Worm (Caenorhabditis elegans): ENCODE measurements around the gene nhr-106.

DNA sequence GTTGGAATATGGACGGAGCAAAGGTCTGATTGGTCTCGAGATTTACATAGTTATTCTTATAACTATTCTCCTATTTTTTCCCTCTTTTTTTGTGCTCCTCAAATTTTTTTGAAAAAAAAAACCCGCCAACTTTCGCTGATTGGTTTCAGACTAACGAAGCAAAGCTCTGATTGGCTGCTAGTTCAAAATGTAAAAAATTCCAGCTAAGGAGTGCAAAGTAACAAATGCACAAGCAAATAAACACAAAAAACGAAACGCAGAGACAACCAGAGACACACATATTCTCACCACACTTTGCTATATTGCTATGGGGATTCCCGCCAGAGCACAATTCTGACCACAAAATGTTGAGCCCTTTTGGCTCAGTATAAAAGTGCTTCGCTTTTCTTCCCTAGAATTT lies 8.0 kb downstream of the nhr-106 start, which contains the start of gene T01G6.1:
- TF ChIP-seq ztf-4 (tag; optimal IDR thresholded peaks at IDR 0.05) (no peak), gmeb-1 (tag; optimal IDR thresholded peaks at IDR 0.05) (no peak), F13H6.1 (tag; optimal IDR thresholded peaks at IDR 0.05) (no peak), nhr-12 (tag; optimal IDR thresholded peaks at IDR 0.05) (no peak), lsy-2 (tag; optimal IDR thresholded peaks at IDR 0.05) (no peak), dmd-4 (tag; optimal IDR thresholded peaks at IDR 0.05) (no peak), lin-13 (GFP tag; optimal IDR thresholded peaks at IDR 0.05) (no peak)
